Fruit fly (Drosophila melanogaster): ENCODE results near the gene CG9123.

- TF ChIP-seq CG8478 (optimal IDR thresholded peaks at IDR 0.05): no peak
- TF ChIP-seq CTCF (optimal IDR thresholded peaks at IDR 0.05): no peak
Observed at dm6 chrX:15312882-15313154, 29.1 kb downstream of the CG9123 start.
